Worm (Caenorhabditis elegans) whole organism, L1 larva: ENCODE measurements around the gene lap-2.

Source experiments
- C04F5.9 ChIP-seq: sonication (generic microtip); optimal IDR thresholded peaks from 2 replicates; lab custom pipeline; 2016; ENCODE audit warnings: missing genetic modification characterization, missing compliant biosample characterization
- C16A3.4 ChIP-seq: fragments of 150-350 bp; optimal IDR thresholded peaks from 2 replicates; lab custom pipeline; 2014; ENCODE audit warnings: missing biosample characterization, missing genetic modification characterization
- C34B4.2 ChIP-seq: sonication (generic microtip); optimal IDR thresholded peaks from 2 replicates; lab custom pipeline; 2017; ENCODE audit warnings: mild to moderate bottlenecking, missing genetic modification characterization, missing compliant biosample characterization
- F16B12.6 ChIP-seq: fragments of 150-350 bp; optimal IDR thresholded peaks from 2 replicates; lab custom pipeline; 2014; ENCODE audit warnings: missing biosample characterization, missing genetic modification characterization
- aly-2 ChIP-seq: fragments of 150-350 bp; optimal IDR thresholded peaks from 2 replicates; lab custom pipeline; 2014; ENCODE audit warnings: missing biosample characterization, missing genetic modification characterization
- ama-1 ChIP-seq: fragments of 150-350 bp; optimal IDR thresholded peaks from 2 replicates; lab custom pipeline; 2014
- blmp-1 ChIP-seq: fragments of 150-350 bp; optimal IDR thresholded peaks from 2 replicates; lab custom pipeline; 2014; ENCODE audit warnings: missing biosample characterization, missing genetic modification characterization
- ceh-82 ChIP-seq, 3 experiments: fragments of 150-350 bp in 1 of 3; sonication (generic microtip) in 2 of 3; optimal IDR thresholded peaks; 2 replicates each; lab custom pipeline; 2014 to 2017; ENCODE audit warnings: missing biosample characterization in 3 of 3, missing genetic modification characterization in 3 of 3
- ceh-88 ChIP-seq: fragments of 200-800 bp; sonication (Bioruptor generic); IDR thresholded peaks from 2 replicates; pipeline ENCODE4 v1.3.6; 2022; ENCODE audit warnings: missing genetic modification characterization, missing compliant biosample characterization
- ceh-90 ChIP-seq: sonication (generic microtip); optimal IDR thresholded peaks from 2 replicates; lab custom pipeline; 2016; ENCODE audit warnings: missing genetic modification characterization, missing compliant biosample characterization
- ces-1 ChIP-seq: fragments of 150-350 bp; optimal IDR thresholded peaks from 2 replicates; lab custom pipeline; 2014; ENCODE audit warnings: missing biosample characterization, missing genetic modification reagents, missing genetic modification characterization
- dpl-1 ChIP-seq, 3 experiments: fragments of 150-350 bp in 2 of 3; sonication (generic microtip) in 1 of 3; optimal IDR thresholded peaks; 2 replicates each; lab custom pipeline; 2014 to 2017; ENCODE audit warnings: missing biosample characterization in 3 of 3, missing genetic modification characterization in 3 of 3, missing genetic modification reagents in 3 of 3
- dsc-1 ChIP-seq: sonication (generic microtip); optimal IDR thresholded peaks from 2 replicates; lab custom pipeline; 2016; ENCODE audit warnings: mild to moderate bottlenecking, missing genetic modification characterization, missing compliant biosample characterization
- efl-1 ChIP-seq, 4 experiments: fragments of 150-350 bp; optimal IDR thresholded peaks in 3 of 4; peaks in 1 of 4; 1 replicate in 1 of 4; 2 replicates in 3 of 4; lab custom pipeline; 2014; ENCODE audit warnings: missing biosample characterization in 2 of 4, missing genetic modification characterization in 2 of 4, missing genetic modification reagents in 2 of 4
- efl-3 ChIP-seq: fragments of 200-800 bp; sonication (Bioruptor generic); optimal IDR thresholded peaks from 2 replicates; lab custom pipeline; 2018; ENCODE audit warnings: mild to moderate bottlenecking, missing genetic modification characterization, missing compliant biosample characterization
- egl-27 ChIP-seq, 2 experiments: fragments of 150-350 bp in 1 of 2; sonication (generic microtip); optimal IDR thresholded peaks; 3 replicates each; lab custom pipeline; 2017 to 2018; ENCODE audit warnings: missing biosample characterization in 2 of 2, missing genetic modification characterization in 2 of 2, missing genetic modification reagents in 2 of 2
- elt-2 ChIP-seq: sonication (generic microtip); optimal IDR thresholded peaks from 2 replicates; lab custom pipeline; 2016; ENCODE audit warnings: missing genetic modification characterization, mild to moderate bottlenecking, inconsistent platforms, missing compliant biosample characterization, missing genetic modification reagents
- elt-3 ChIP-seq, 6 experiments: fragments of 150-350 bp in 1 of 6; sonication (generic microtip); optimal IDR thresholded peaks; 2 replicates each; lab custom pipeline; 2017 to 2018; ENCODE audit warnings: missing biosample characterization in 6 of 6, missing genetic modification characterization in 6 of 6, inconsistent platforms in 1 of 6
- ets-5 ChIP-seq: fragments of 200-800 bp; sonication (Bioruptor generic); IDR thresholded peaks from 2 replicates; pipeline ENCODE4 v1.3.6; 2022; ENCODE audit warnings: missing genetic modification characterization, missing compliant biosample characterization
- fkh-4 ChIP-seq: sonication (generic microtip); optimal IDR thresholded peaks from 2 replicates; lab custom pipeline; 2016; ENCODE audit warnings: missing compliant biosample characterization, missing genetic modification characterization, borderline replicate concordance
- fkh-8 ChIP-seq: sonication (generic microtip); optimal IDR thresholded peaks from 2 replicates; lab custom pipeline; 2016; ENCODE audit warnings: mild to moderate bottlenecking, missing genetic modification characterization, missing compliant biosample characterization
- fos-1 ChIP-seq: fragments of 150-350 bp; optimal IDR thresholded peaks from 2 replicates; lab custom pipeline; 2014; ENCODE audit warnings: missing biosample characterization, missing genetic modification characterization
- grh-1 ChIP-seq: fragments of 200-800 bp; sonication (Bioruptor generic); IDR thresholded peaks from 2 replicates; pipeline ENCODE4 v1.3.6; 2022; ENCODE audit warnings: missing genetic modification reagents, missing genetic modification characterization, missing compliant biosample characterization
- hpl-2 ChIP-seq: fragments of 150-350 bp; optimal IDR thresholded peaks from 2 replicates; lab custom pipeline; 2014; ENCODE audit warnings: missing biosample characterization, missing genetic modification reagents, missing genetic modification characterization
- irx-1 ChIP-seq: sonication (generic microtip); optimal IDR thresholded peaks from 2 replicates; lab custom pipeline; 2016; ENCODE audit warnings: missing genetic modification characterization, missing compliant biosample characterization
- isw-1 ChIP-seq: fragments of 200-800 bp; sonication (Bioruptor generic); IDR thresholded peaks from 2 replicates; pipeline ENCODE4 v1.3.6; 2022; ENCODE audit warnings: missing genetic modification characterization, missing compliant biosample characterization
- lin-13 ChIP-seq: fragments of 150-350 bp; optimal IDR thresholded peaks from 2 replicates; lab custom pipeline; 2014; ENCODE audit warnings: missing biosample characterization, missing genetic modification reagents, missing genetic modification characterization
- lin-14 ChIP-seq: fragments of 200-800 bp; sonication (Bioruptor generic); optimal IDR thresholded peaks from 2 replicates; lab custom pipeline; 2018; ENCODE audit warnings: mild to moderate bottlenecking, missing genetic modification characterization, moderate library complexity, missing compliant biosample characterization
- lin-35 ChIP-seq, 2 experiments: fragments of 150-350 bp; optimal IDR thresholded peaks; 2 replicates each; lab custom pipeline; 2014; ENCODE audit warnings: missing biosample characterization in 2 of 2, missing genetic modification characterization in 2 of 2, missing genetic modification reagents in 2 of 2
- lin-39 ChIP-seq: fragments of 150-350 bp; optimal IDR thresholded peaks from 2 replicates; lab custom pipeline; 2014; ENCODE audit warnings: missing biosample characterization, missing genetic modification reagents, missing genetic modification characterization
- lsy-2 ChIP-seq, 2 experiments: fragments of 150-350 bp; optimal IDR thresholded peaks; 2 replicates each; lab custom pipeline; 2014; ENCODE audit warnings: missing biosample characterization in 2 of 2, missing genetic modification characterization in 2 of 2
- mab-9 ChIP-seq: fragments of 200-800 bp; sonication (Bioruptor generic); IDR thresholded peaks from 2 replicates; pipeline ENCODE4 v1.3.6; 2022; ENCODE audit warnings: missing genetic modification reagents, missing genetic modification characterization, missing compliant biosample characterization
- mdl-1 ChIP-seq, 2 experiments: fragments of 150-350 bp; optimal IDR thresholded peaks; 2 replicates each; lab custom pipeline; 2014 to 2017; ENCODE audit warnings: missing biosample characterization in 2 of 2, missing genetic modification characterization in 2 of 2, inconsistent platforms in 1 of 2
- nhr-11 ChIP-seq: fragments of 150-350 bp; optimal IDR thresholded peaks from 2 replicates; lab custom pipeline; 2014; ENCODE audit warnings: missing biosample characterization, missing genetic modification characterization
- nhr-20 ChIP-seq: sonication (generic microtip); optimal IDR thresholded peaks from 2 replicates; lab custom pipeline; 2016; ENCODE audit warnings: mild to moderate bottlenecking, missing genetic modification characterization, missing compliant biosample characterization
- nhr-71 ChIP-seq: sonication (generic microtip); optimal IDR thresholded peaks from 2 replicates; lab custom pipeline; 2016; ENCODE audit warnings: mild to moderate bottlenecking, missing genetic modification characterization, moderate library complexity, missing compliant biosample characterization
- nhr-77 ChIP-seq: fragments of 150-350 bp; optimal IDR thresholded peaks from 2 replicates; lab custom pipeline; 2014; ENCODE audit warnings: missing biosample characterization, missing genetic modification characterization
- nhr-85 ChIP-seq: sonication (generic microtip); peaks from one replicate; lab custom pipeline; 2016; ENCODE audit warnings: missing genetic modification characterization, inconsistent platforms, missing compliant biosample characterization
- nhr-90 ChIP-seq: sonication (generic microtip); optimal IDR thresholded peaks from 2 replicates; lab custom pipeline; 2016; ENCODE audit warnings: mild to moderate bottlenecking, missing genetic modification characterization, missing compliant biosample characterization; ENCODE audit not compliant: poor library complexity
- pqm-1 ChIP-seq: sonication (generic microtip); optimal IDR thresholded peaks from 3 replicates; lab custom pipeline; 2017; ENCODE audit warnings: missing biosample characterization, missing genetic modification characterization
- rnt-1 ChIP-seq: sonication (generic microtip); optimal IDR thresholded peaks from 2 replicates; lab custom pipeline; 2016; ENCODE audit warnings: mild to moderate bottlenecking, missing genetic modification characterization, moderate library complexity, missing compliant biosample characterization
- snu-23 ChIP-seq: sonication (generic microtip); optimal IDR thresholded peaks from 2 replicates; lab custom pipeline; 2016; ENCODE audit warnings: missing genetic modification characterization, missing compliant biosample characterization
- sox-4 ChIP-seq: sonication (generic microtip); optimal IDR thresholded peaks from 2 replicates; lab custom pipeline; 2016; ENCODE audit warnings: missing genetic modification characterization, missing compliant biosample characterization
- sup-37 ChIP-seq: fragments of 200-800 bp; sonication (Bioruptor generic); optimal IDR thresholded peaks from 2 replicates; lab custom pipeline; 2018; ENCODE audit warnings: mild to moderate bottlenecking, missing genetic modification characterization, missing compliant biosample characterization
- swsn-7 ChIP-seq: sonication (generic microtip); optimal IDR thresholded peaks from 2 replicates; lab custom pipeline; 2016; ENCODE audit warnings: missing genetic modification characterization, missing compliant biosample characterization
- tbx-2 ChIP-seq: sonication (generic microtip); optimal IDR thresholded peaks from 2 replicates; lab custom pipeline; 2016; ENCODE audit warnings: missing genetic modification characterization, missing compliant biosample characterization
- unc-98 ChIP-seq: fragments of 200-800 bp; sonication (Bioruptor generic); IDR thresholded peaks from 2 replicates; pipeline ENCODE4 v1.3.6; 2022; ENCODE audit warnings: missing genetic modification characterization, missing compliant biosample characterization
- vab-15 ChIP-seq: sonication (generic microtip); optimal IDR thresholded peaks from 2 replicates; lab custom pipeline; 2017; ENCODE audit warnings: missing genotype, mild to moderate bottlenecking, missing genetic modification characterization, missing compliant biosample characterization
- xbp-1 ChIP-seq: sonication (generic microtip); optimal IDR thresholded peaks from 2 replicates; lab custom pipeline; 2016; ENCODE audit warnings: missing genetic modification characterization, missing compliant biosample characterization
- ztf-4 ChIP-seq: fragments of 150-350 bp; optimal IDR thresholded peaks from 2 replicates; lab custom pipeline; 2014; ENCODE audit warnings: missing biosample characterization, missing genetic modification characterization

Gene lap-2

ce11 chrV:13081197-13081747 is 37.8 kb downstream of the lap-2 start (continued):
- TF ChIP-seq swsn-7 (tag; lab: Kevin White, UChicago) (peak; percentile 1), isw-1 (no peak), egl-27 (tag; optimal IDR thresholded peaks at IDR 0.05; lab: Kevin White, UChicago) (peak; percentile 53 to 65), lin-35 (GFP tag; optimal IDR thresholded peaks at IDR 0.05; lab: Kevin White, UChicago) (peak; percentile 5 to 71), F16B12.6 (no peak), vab-15 (peak; percentile 74), nhr-11 (tag; lab: Kevin White, UChicago) (peak; percentile 47), fkh-4 (tag; lab: Kevin White, UChicago) (no peak), nhr-85 (peak; percentile 100), ceh-88 (GFP tag; lab: Robert Waterston, UW) (peak; percentile 44; the same call in 1 of the 2 replicates), nhr-71 (tag; lab: Kevin White, UChicago) (peak; percentile 97), nhr-77 (tag; lab: Kevin White, UChicago) (peak; percentile 36), efl-3 (GFP tag; lab: Kevin White, UChicago) (peak; percentile 91), snu-23 (GFP tag; lab: Kevin White, UChicago) (peak; percentile 85), sup-37 (no peak), dpl-1 (GFP tag; optimal IDR thresholded peaks at IDR 0.05; lab: Kevin White, UChicago) (peak in 1 of 3 experiments; percentile 64), grh-1 (peak; percentile 100), xbp-1 (peak; percentile 36), ces-1 (GFP tag; lab: Kevin White, UChicago) (no peak), lin-14 (GFP tag; lab: Kevin White, UChicago) (peak; percentile 96), C04F5.9 (tag; lab: Kevin White, UChicago) (peak; percentile 40), C34B4.2 (tag; lab: Kevin White, UChicago) (no peak), lsy-2 (tag; optimal IDR thresholded peaks at IDR 0.05; lab: Kevin White, UChicago) (peak; percentile 57 to 73), mdl-1 (tag; optimal IDR thresholded peaks at IDR 0.05; lab: Kevin White, UChicago) (peak; percentile 34 to 84)

- TF ChIP-seq sox-4 (tag; lab: Kevin White, UChicago) (peak; percentile 32), C16A3.4 (tag; lab: Kevin White, UChicago) (peak; percentile 35), elt-2 (peak; percentile 76), isw-1 (no peak), nhr-71 (tag; lab: Kevin White, UChicago) (peak; percentile 93), ceh-90 (no peak), irx-1 (peak; percentile 63), C34B4.2 (tag; lab: Kevin White, UChicago) (no peak), rnt-1 (tag; lab: Kevin White, UChicago) (peak; percentile 85), aly-2 (tag; lab: Kevin White, UChicago) (peak; percentile 14), elt-3 (tag; optimal IDR thresholded peaks at IDR 0.05; lab: Kevin White, UChicago) (peak in 2 of 6 experiments; percentile 8 to 38), fkh-8 (tag; lab: Kevin White, UChicago) (peak; percentile 8), lin-39 (tag; lab: Kevin White, UChicago) (peak; percentile 71), ets-5 (no peak), nhr-20 (tag; lab: Kevin White, UChicago) (peak; percentile 83), unc-98 (GFP tag; lab: Robert Waterston, UW) (peak; percentile 14; the same call in 1 of the 2 replicates), pqm-1 (tag; lab: Kevin White, UChicago) (no peak), mab-9 (peak; percentile 73), dsc-1 (tag; lab: Kevin White, UChicago) (peak; percentile 32), blmp-1 (peak; percentile 78), ama-1 (lab: Kevin White, UChicago) (no peak), hpl-2 (GFP tag; lab: Kevin White, UChicago) (no peak), ceh-82 (tag; optimal IDR thresholded peaks at IDR 0.05; lab: Kevin White, UChicago) (peak in 1 of 3 experiments; percentile 24), ztf-4 (tag; lab: Kevin White, UChicago) (peak; percentile 67), fos-1 (tag; lab: Kevin White, UChicago) (no peak), ceh-88 (GFP tag; lab: Robert Waterston, UW) (no peak; the same call in 1 of the 2 replicates), lin-13 (GFP tag; lab: Kevin White, UChicago) (peak; percentile 49), nhr-90 (tag; lab: Kevin White, UChicago) (peak; percentile 59), efl-1 (optimal IDR thresholded peaks at IDR 0.05; lab: Kevin White, UChicago) (peak; percentile 29 to 55), efl-1 (GFP tag; optimal IDR thresholded peaks at IDR 0.05 in 1 of 2; lab: Kevin White, UChicago) (peak in 1 of 2 experiments; percentile 48), tbx-2 (tag; lab: Kevin White, UChicago) (peak; percentile 87)
Observed at ce11 chrV:13082442-13083126, 39.1 kb downstream of the lap-2 start, which contains the start of gene C34B4.2. TSS of gene C34B4.2 (plus strand) at chrV:13083055.
